Fruit fly (Drosophila melanogaster): Measurements from ENCODE around the gene CG34177.

DNA sequence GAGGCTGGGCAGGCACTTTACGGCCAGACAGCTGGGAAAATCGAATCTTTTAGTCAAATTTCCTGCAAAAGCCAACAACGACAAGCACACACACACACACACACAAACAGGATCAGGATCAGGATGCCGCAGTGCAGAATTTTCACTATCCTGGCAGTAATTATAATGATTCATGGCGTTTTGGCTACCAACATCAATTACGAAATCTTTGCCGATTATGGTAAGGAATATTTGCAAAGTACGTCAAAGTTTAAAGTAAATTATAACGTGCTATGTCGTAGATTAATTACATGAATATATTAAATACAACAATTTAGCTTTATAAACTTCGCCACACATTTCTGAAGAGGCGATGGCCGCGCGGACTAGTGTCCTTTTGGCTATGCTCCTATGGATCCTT, at the start of gene CG34177, which contains the start of gene CG34178:
- TF ChIP-seq Myc (optimal IDR thresholded peaks at IDR 0.05) (no peak), fru (GFP tag; optimal IDR thresholded peaks at IDR 0.05) (no peak)

Measured in whole organism, wandering third instar larva.